Worm (Caenorhabditis elegans) whole organism, mixed stage, embryonic: ENCODE results near the gene ced-8.

Experiments used
- ceh-39 ChIP-seq: fragments of 150-350 bp; optimal IDR thresholded peaks from 2 replicates; lab custom pipeline; 2014; ENCODE audit warnings: missing biosample characterization, missing genetic modification characterization
- ces-1 ChIP-seq: fragments of 150-350 bp; optimal IDR thresholded peaks from 2 replicates; lab custom pipeline; 2014; ENCODE audit warnings: missing biosample characterization, missing genetic modification reagents, missing genetic modification characterization
- elt-1 ChIP-seq: sonication (generic microtip); optimal IDR thresholded peaks from 2 replicates; lab custom pipeline; 2017; ENCODE audit warnings: missing genetic modification characterization, mild to moderate bottlenecking, missing compliant biosample characterization, antibody characterized with exemption, moderate library complexity, borderline replicate concordance; ENCODE audit not compliant: insufficient read depth
- elt-3 ChIP-seq: fragments of 150-350 bp; optimal IDR thresholded peaks from 2 replicates; lab custom pipeline; 2014; ENCODE audit warnings: missing biosample characterization, missing genetic modification characterization
- lin-13 ChIP-seq: fragments of 150-350 bp; optimal IDR thresholded peaks from 2 replicates; lab custom pipeline; 2014; ENCODE audit warnings: missing biosample characterization, missing genetic modification characterization
- lin-32 ChIP-seq: fragments of 200-800 bp; sonication (Bioruptor generic); optimal IDR thresholded peaks from 2 replicates; lab custom pipeline; 2018; ENCODE audit warnings: mild to moderate bottlenecking, missing genetic modification characterization, missing compliant biosample characterization
- lsy-2 ChIP-seq: fragments of 150-350 bp; optimal IDR thresholded peaks from 2 replicates; lab custom pipeline; 2014; ENCODE audit warnings: missing biosample characterization, missing genetic modification characterization
- nhr-12 ChIP-seq: fragments of 150-350 bp; optimal IDR thresholded peaks from 2 replicates; lab custom pipeline; 2014; ENCODE audit warnings: missing biosample characterization, missing genetic modification characterization
- nhr-2 ChIP-seq: fragments of 150-350 bp; optimal IDR thresholded peaks from 2 replicates; lab custom pipeline; 2014; ENCODE audit warnings: missing biosample characterization, missing genetic modification characterization
- nhr-237 ChIP-seq: fragments of 150-350 bp; optimal IDR thresholded peaks from 2 replicates; lab custom pipeline; 2014; ENCODE audit warnings: missing biosample characterization, missing genetic modification characterization
- pha-4 ChIP-seq: fragments of 150-350 bp; optimal IDR thresholded peaks from 2 replicates; lab custom pipeline; 2018; ENCODE audit warnings: missing biosample characterization, missing genetic modification reagents, missing genetic modification characterization
- unc-62 ChIP-seq: fragments of 150-350 bp; optimal IDR thresholded peaks from 2 replicates; lab custom pipeline; 2014; ENCODE audit warnings: missing biosample characterization, missing genetic modification reagents, missing genetic modification characterization
- ztf-11 ChIP-seq: fragments of 150-350 bp; optimal IDR thresholded peaks from 2 replicates; lab custom pipeline; 2014; ENCODE audit warnings: missing biosample characterization, missing genetic modification characterization

DNA sequence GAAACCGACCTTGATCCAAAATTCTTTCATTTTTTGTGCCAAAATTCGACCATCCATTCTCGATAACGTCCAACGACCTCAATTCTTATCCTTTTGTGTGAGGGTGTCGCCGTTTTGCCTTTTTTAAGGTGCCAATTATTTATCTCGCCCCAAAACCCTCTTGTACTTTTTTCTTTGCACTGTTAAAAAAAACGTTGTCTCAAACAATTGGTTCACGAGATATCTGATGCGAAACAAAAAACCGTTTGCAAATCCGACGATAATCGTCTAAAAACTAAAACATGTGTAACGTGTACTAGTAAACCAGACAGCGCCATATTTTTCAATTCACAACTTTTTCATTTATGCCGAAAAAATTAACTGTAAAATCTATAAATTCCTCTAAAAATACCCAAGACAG is 40.6 kb upstream of the ced-8 start, which contains the start of gene F16F9.3:
- no peak for TF ChIP-seq nhr-12 (tag; lab: Kevin White, UChicago)
- TF ChIP-seq ceh-39 (tag; lab: Kevin White, UChicago), result no peak
- no peak for TF ChIP-seq pha-4 (tag; lab: Kevin White, UChicago)
- no peak for TF ChIP-seq elt-1 (tag; lab: Kevin White, UChicago)
- TF ChIP-seq nhr-2 (tag; lab: Kevin White, UChicago), result no peak
- TF ChIP-seq lin-32 (GFP tag; lab: Kevin White, UChicago), result no peak
- TF ChIP-seq elt-3, result no peak
- no peak for TF ChIP-seq ces-1 (GFP tag; lab: Kevin White, UChicago)
- no peak for TF ChIP-seq lin-13 (tag; lab: Kevin White, UChicago)
- TF ChIP-seq lsy-2 (tag; lab: Kevin White, UChicago), result no peak
- no peak for TF ChIP-seq unc-62 (GFP tag; lab: Kevin White, UChicago)
- TF ChIP-seq nhr-237 (tag; lab: Kevin White, UChicago), result no peak
- no peak for TF ChIP-seq ztf-11
